Worm (Caenorhabditis elegans) whole organism, young adult: ENCODE results near the gene C25H3.1.

ENCODE experiments used
- B0336.3 ChIP-seq: fragments of 200-800 bp; sonication (Bioruptor generic); IDR thresholded peaks from 2 replicates; pipeline ENCODE4 v1.3.6; 2022; ENCODE audit warnings: missing genetic modification characterization, missing compliant biosample characterization
- D2030.7 ChIP-seq: fragments of 200-800 bp; sonication (Bioruptor generic); IDR thresholded peaks from 2 replicates; pipeline ENCODE4 v1.3.6; 2022; ENCODE audit warnings: missing genetic modification reagents, missing genetic modification characterization, missing compliant biosample characterization
- F23B12.7 ChIP-seq: sonication (generic microtip); optimal IDR thresholded peaks from 2 replicates; lab custom pipeline; 2017; ENCODE audit warnings: missing genetic modification characterization, mild to moderate bottlenecking, missing compliant biosample characterization, antibody characterized with exemption, moderate library complexity; ENCODE audit not compliant: insufficient read depth
- F33H1.4 ChIP-seq: fragments of 200-800 bp; sonication (Bioruptor generic); IDR thresholded peaks from 2 replicates; pipeline ENCODE4 v1.3.6; 2022; ENCODE audit warnings: missing genetic modification reagents, missing genetic modification characterization, missing compliant biosample characterization
- F52B5.7 ChIP-seq: sonication (generic microtip); optimal IDR thresholded peaks from 2 replicates; lab custom pipeline; 2016; ENCODE audit warnings: mild to moderate bottlenecking, missing genetic modification characterization, missing compliant biosample characterization
- F57A8.1 ChIP-seq: fragments of 200-800 bp; sonication (Bioruptor generic); optimal IDR thresholded peaks from 2 replicates; lab custom pipeline; 2018; ENCODE audit warnings: mild to moderate bottlenecking, missing genetic modification characterization, moderate library complexity, missing compliant biosample characterization
- F57C9.4 ChIP-seq: sonication (generic microtip); optimal IDR thresholded peaks from 2 replicates; lab custom pipeline; 2017; ENCODE audit warnings: mild to moderate bottlenecking, missing genetic modification characterization, missing compliant biosample characterization
- T07F8.4 ChIP-seq: sonication (generic microtip); optimal IDR thresholded peaks from 2 replicates; lab custom pipeline; 2016; ENCODE audit warnings: mild to moderate bottlenecking, missing genetic modification characterization, moderate library complexity, missing compliant biosample characterization
- T26A5.8 ChIP-seq: sonication (generic microtip); optimal IDR thresholded peaks from 2 replicates; lab custom pipeline; 2016; ENCODE audit warnings: missing genetic modification characterization, missing compliant biosample characterization
- Y56A3A.18 ChIP-seq: fragments of 200-800 bp; sonication (Bioruptor generic); IDR thresholded peaks from 2 replicates; pipeline ENCODE4 v1.3.6; 2022; ENCODE audit warnings: missing genetic modification reagents, missing genetic modification characterization, missing compliant biosample characterization
- Y79H2A.3 ChIP-seq: fragments of 200-800 bp; sonication (Bioruptor generic); conservative IDR thresholded peaks from 2 replicates; pipeline ENCODE4 v1.3.6; 2022; ENCODE audit warnings: missing genetic modification reagents, missing genetic modification characterization, missing compliant biosample characterization
- Y95B8A.8 ChIP-seq: fragments of 200-800 bp; sonication (Bioruptor generic); IDR thresholded peaks from 2 replicates; pipeline ENCODE4 v1.3.6; 2022; ENCODE audit warnings: missing genetic modification reagents, missing genetic modification characterization, missing compliant biosample characterization
- ama-1 ChIP-seq, 3 experiments: fragments of 150-350 bp in 1 of 3; sonication (generic microtip) in 2 of 3; optimal IDR thresholded peaks; 2 replicates each; lab custom pipeline; 2014 to 2018; ENCODE audit warnings: missing biosample characterization in 2 of 3, missing genetic modification characterization in 2 of 3, missing genetic modification reagents in 2 of 3
- aptf-2 ChIP-seq: fragments of 200-800 bp; sonication (Bioruptor generic); conservative IDR thresholded peaks from 2 replicates; pipeline ENCODE4 v1.3.6; 2022; ENCODE audit warnings: missing genetic modification reagents, missing genetic modification characterization, missing compliant biosample characterization
- atf-7 ChIP-seq: sonication (generic microtip); optimal IDR thresholded peaks from 2 replicates; lab custom pipeline; 2017; ENCODE audit warnings: mild to moderate bottlenecking, missing genetic modification characterization, missing compliant biosample characterization
- attf-3 ChIP-seq: fragments of 200-800 bp; sonication (Bioruptor generic); conservative IDR thresholded peaks from 2 replicates; pipeline ENCODE4 v1.3.6; 2022; ENCODE audit warnings: missing genetic modification reagents, missing genetic modification characterization, missing compliant biosample characterization
- attf-5 ChIP-seq: fragments of 200-800 bp; sonication (Bioruptor generic); optimal IDR thresholded peaks from 2 replicates; lab custom pipeline; 2018; ENCODE audit warnings: mild to moderate bottlenecking, missing genetic modification characterization, missing compliant biosample characterization
- bed-1 ChIP-seq: fragments of 200-800 bp; sonication (Bioruptor generic); IDR thresholded peaks from 2 replicates; pipeline ENCODE4 v1.3.6; 2022; ENCODE audit warnings: missing genetic modification reagents, missing genetic modification characterization, missing compliant biosample characterization
- cebp-1 ChIP-seq, 2 experiments: fragments of 200-800 bp in 1 of 2; sonication (Bioruptor generic) in 1 of 2; sonication (generic microtip) in 1 of 2; IDR thresholded peaks in 1 of 2; optimal IDR thresholded peaks in 1 of 2; 2 replicates each; pipeline versions ENCODE4 v1.3.6 to Lab custom; 2017 to 2022; ENCODE audit warnings: missing compliant biosample characterization in 2 of 2, missing genetic modification characterization in 2 of 2, mild to moderate bottlenecking in 1 of 2, missing genetic modification reagents in 1 of 2, moderate library complexity in 1 of 2
- ceh-79 ChIP-seq: sonication (generic microtip); optimal IDR thresholded peaks from 2 replicates; lab custom pipeline; 2017; ENCODE audit warnings: mild to moderate bottlenecking, missing genetic modification characterization, missing compliant biosample characterization
- chd-7 ChIP-seq: sonication (generic microtip); optimal IDR thresholded peaks from 2 replicates; lab custom pipeline; 2016; ENCODE audit warnings: mild to moderate bottlenecking, missing genetic modification characterization, moderate library complexity, missing compliant biosample characterization
- dpl-1 ChIP-seq: fragments of 150-350 bp; optimal IDR thresholded peaks from 2 replicates; lab custom pipeline; 2014; ENCODE audit warnings: missing biosample characterization, missing genetic modification reagents, missing genetic modification characterization
- ekl-4 ChIP-seq: fragments of 200-800 bp; sonication (Bioruptor generic); IDR thresholded peaks from 2 replicates; pipeline ENCODE4 v1.3.6; 2022; ENCODE audit warnings: missing genetic modification reagents, missing genetic modification characterization, missing compliant biosample characterization
- hsf-1 ChIP-seq: fragments of 200-800 bp; sonication (Bioruptor generic); IDR thresholded peaks from 2 replicates; pipeline ENCODE4 v1.3.6; 2022; ENCODE audit warnings: missing genetic modification reagents, missing genetic modification characterization, missing compliant biosample characterization
- lag-1 ChIP-seq: fragments of 200-800 bp; sonication (Bioruptor generic); IDR thresholded peaks from 2 replicates; pipeline ENCODE4 v1.3.6; 2022; ENCODE audit warnings: missing genetic modification reagents, missing genetic modification characterization, missing compliant biosample characterization
- lin-26 ChIP-seq: fragments of 200-800 bp; sonication (Bioruptor generic); IDR thresholded peaks from 2 replicates; pipeline ENCODE4 v1.3.6; 2022; ENCODE audit warnings: missing genetic modification reagents, missing genetic modification characterization, missing compliant biosample characterization
- madf-6 ChIP-seq: fragments of 200-800 bp; sonication (Bioruptor generic); IDR thresholded peaks from 2 replicates; pipeline ENCODE4 v1.3.6; 2022; ENCODE audit warnings: missing genetic modification reagents, missing genetic modification characterization, missing compliant biosample characterization
- madf-8 ChIP-seq: fragments of 200-800 bp; sonication (Bioruptor generic); conservative IDR thresholded peaks from 2 replicates; pipeline ENCODE4 v1.3.6; 2022; ENCODE audit warnings: missing genetic modification reagents, missing genetic modification characterization, missing compliant biosample characterization
- mes-4 ChIP-seq: sonication (generic microtip); optimal IDR thresholded peaks from 2 replicates; lab custom pipeline; 2016; ENCODE audit warnings: missing genotype, missing genetic modification characterization, missing compliant biosample characterization
- nhr-80 ChIP-seq: sonication (generic microtip); optimal IDR thresholded peaks from 2 replicates; lab custom pipeline; 2016; ENCODE audit warnings: missing genetic modification characterization, missing compliant biosample characterization
- nhr-90 ChIP-seq: sonication (generic microtip); optimal IDR thresholded peaks from 2 replicates; lab custom pipeline; 2016; ENCODE audit warnings: missing genotype, mild to moderate bottlenecking, missing genetic modification characterization, missing compliant biosample characterization
- rcor-1 ChIP-seq: fragments of 200-800 bp; sonication (Bioruptor generic); IDR thresholded peaks from 2 replicates; pipeline ENCODE4 v1.3.6; 2022; ENCODE audit warnings: missing genetic modification reagents, missing genetic modification characterization, missing compliant biosample characterization
- rec-8 ChIP-seq, 2 experiments: sonication (generic microtip); optimal IDR thresholded peaks; 2 replicates each; lab custom pipeline; 2016; ENCODE audit warnings: mild to moderate bottlenecking in 2 of 2, missing genetic modification characterization in 2 of 2, missing genetic modification reagents in 2 of 2, missing genotype in 2 of 2, missing biosample characterization in 1 of 2, missing compliant biosample characterization in 1 of 2, moderate library complexity in 1 of 2
- rpc-1 ChIP-seq, 2 experiments: fragments of 150-350 bp in 1 of 2; sonication (generic microtip) in 1 of 2; optimal IDR thresholded peaks; 2 replicates each; lab custom pipeline; 2014 to 2018; ENCODE audit warnings: missing biosample characterization in 1 of 2, missing genetic modification characterization in 1 of 2, missing genetic modification reagents in 1 of 2, missing genotype in 1 of 2
- snpc-1.1 ChIP-seq: sonication (generic microtip); optimal IDR thresholded peaks from 2 replicates; lab custom pipeline; 2017; ENCODE audit warnings: missing genetic modification characterization, mild to moderate bottlenecking, missing compliant biosample characterization, antibody characterized with exemption, moderate library complexity, missing genotype, missing genetic modification reagents; ENCODE audit not compliant: insufficient read depth
- snpc-1.3 ChIP-seq: sonication (generic microtip); optimal IDR thresholded peaks from 2 replicates; lab custom pipeline; 2017; ENCODE audit warnings: missing genetic modification characterization, mild to moderate bottlenecking, missing compliant biosample characterization, antibody characterized with exemption, moderate library complexity, missing genotype, missing genetic modification reagents; ENCODE audit not compliant: insufficient read depth
- snpc-4 ChIP-seq, 5 experiments: fragments of 150-350 bp in 1 of 5; sonication (generic microtip) in 4 of 5; optimal IDR thresholded peaks; 2 replicates each; lab custom pipeline; 2014 to 2018; ENCODE audit warnings: missing genetic modification characterization in 5 of 5, missing biosample characterization in 3 of 5, antibody characterized with exemption in 2 of 5, mild to moderate bottlenecking in 2 of 5, missing compliant biosample characterization in 2 of 5, missing genotype in 2 of 5, moderate library complexity in 2 of 5, missing genetic modification reagents in 1 of 5
- tbp1 ChIP-seq: fragments of 200-800 bp; sonication (Bioruptor generic); optimal IDR thresholded peaks from 2 replicates; lab custom pipeline; 2018; ENCODE audit warnings: mild to moderate bottlenecking, missing genetic modification characterization, missing compliant biosample characterization
- tlf-1 ChIP-seq: fragments of 200-800 bp; sonication (Bioruptor generic); optimal IDR thresholded peaks from 2 replicates; lab custom pipeline; 2018; ENCODE audit warnings: mild to moderate bottlenecking, missing genetic modification characterization, missing compliant biosample characterization
- xnd-1 ChIP-seq: sonication (generic microtip); optimal IDR thresholded peaks from 2 replicates; lab custom pipeline; 2016; ENCODE audit warnings: missing genotype, missing genetic modification reagents, missing genetic modification characterization, missing compliant biosample characterization
- ztf-26 ChIP-seq: sonication (generic microtip); optimal IDR thresholded peaks from 2 replicates; lab custom pipeline; 2017; ENCODE audit warnings: missing genetic modification characterization, missing compliant biosample characterization
- ztf-6 ChIP-seq: fragments of 200-800 bp; sonication (Bioruptor generic); IDR thresholded peaks from 2 replicates; pipeline ENCODE4 v1.3.6; 2022; ENCODE audit warnings: missing genetic modification reagents, missing genetic modification characterization, missing compliant biosample characterization

Gene C25H3.1

ce11 chrII:5698254-5698653 lies 617 bp upstream of the C25H3.1 start:
- TF ChIP-seq lin-26 (GFP tag; lab: Robert Waterston, UW) (peak; percentile 51; the same call in 1 of the 2 replicates), atf-7 (tag; lab: Kevin White, UChicago) (peak; percentile 41), chd-7 (tag; lab: Kevin White, UChicago) (peak; percentile 33), T07F8.4 (tag; lab: Kevin White, UChicago) (no peak), tlf-1 (GFP tag; lab: Kevin White, UChicago) (peak; percentile 25), ztf-26 (tag; lab: Kevin White, UChicago) (peak; percentile 11), tbp1 (peak; percentile 29), dpl-1 (GFP tag; lab: Kevin White, UChicago) (no peak), nhr-80 (tag; lab: Kevin White, UChicago) (peak; percentile 58), attf-5 (GFP tag; lab: Kevin White, UChicago) (peak; percentile 37), snpc-4 (GFP tag; optimal IDR thresholded peaks at IDR 0.05; lab: Kevin White, UChicago) (no peak), snpc-4 (tag; optimal IDR thresholded peaks at IDR 0.05; lab: Kevin White, UChicago) (peak in 2 of 4 experiments; percentile 21 to 64), cebp-1 (GFP tag; IDR thresholded peaks at IDR 0.05; lab: Robert Waterston, UW) (no peak), cebp-1 (tag; optimal IDR thresholded peaks at IDR 0.05; lab: Kevin White, UChicago) (peak; percentile 52), Y95B8A.8 (no peak), B0336.3 (GFP tag; lab: Robert Waterston, UW) (0 out of 2 replicates have a peak, but pooled peaks have one; percentile 20)
- TF ChIP-seq, all 124 proteins: peak for 11

- TF ChIP-seq xnd-1 (tag; lab: Kevin White, UChicago) (peak; percentile 32), Y95B8A.8 (no peak), snpc-1.1 (tag; lab: Kevin White, UChicago) (peak; percentile 98), rec-8 (tag; optimal IDR thresholded peaks at IDR 0.05; lab: Kevin White, UChicago) (peak in 1 of 2 experiments; percentile 3), Y79H2A.3 (GFP tag; lab: Robert Waterston, UW) (no peak), Y56A3A.18 (GFP tag; lab: Robert Waterston, UW) (peak; percentile 62), lin-26 (GFP tag; lab: Robert Waterston, UW) (no peak), T26A5.8 (tag; lab: Kevin White, UChicago) (no peak), mes-4 (tag; lab: Kevin White, UChicago) (no peak), F57C9.4 (no peak), B0336.3 (GFP tag; lab: Robert Waterston, UW) (peak; percentile 60; the same call in 1 of the 2 replicates), madf-6 (GFP tag; lab: Robert Waterston, UW) (peak; percentile 63), rpc-1 (optimal IDR thresholded peaks at IDR 0.05; lab: Kevin White, UChicago) (no peak), rpc-1 (tag; optimal IDR thresholded peaks at IDR 0.05; lab: Kevin White, UChicago) (peak; percentile 4), F33H1.4 (GFP tag; lab: Robert Waterston, UW) (peak; percentile 49; the same call in 1 of the 2 replicates), ekl-4 (GFP tag; lab: Robert Waterston, UW) (peak; percentile 47; the same call in 1 of the 2 replicates), aptf-2 (GFP tag; lab: Robert Waterston, UW) (no peak), dpl-1 (GFP tag; lab: Kevin White, UChicago) (no peak), snpc-1.3 (tag; lab: Kevin White, UChicago) (peak; percentile 78), attf-5 (GFP tag; lab: Kevin White, UChicago) (no peak), hsf-1 (GFP tag; lab: Robert Waterston, UW) (0 out of 2 replicates have a peak, but pooled peaks have one; percentile 20), bed-1 (GFP tag; lab: Robert Waterston, UW) (no peak), F57A8.1 (GFP tag; lab: Kevin White, UChicago) (no peak), F52B5.7 (no peak), F23B12.7 (tag; lab: Kevin White, UChicago) (peak; percentile 39), rcor-1 (GFP tag; lab: Robert Waterston, UW) (peak; percentile 48; the same call in 1 of the 2 replicates), ztf-6 (no peak), D2030.7 (GFP tag; lab: Robert Waterston, UW) (peak; percentile 81), madf-8 (GFP tag; lab: Robert Waterston, UW) (peak; percentile 34; the same call in 1 of the 2 replicates), nhr-90 (tag; lab: Kevin White, UChicago) (no peak), attf-3 (GFP tag; lab: Robert Waterston, UW) (no peak), cebp-1 (GFP tag; IDR thresholded peaks at IDR 0.05; lab: Robert Waterston, UW) (no peak), cebp-1 (tag; optimal IDR thresholded peaks at IDR 0.05; lab: Kevin White, UChicago) (peak; percentile 50), ceh-79 (tag; lab: Kevin White, UChicago) (no peak), snpc-4 (GFP tag; optimal IDR thresholded peaks at IDR 0.05; lab: Kevin White, UChicago) (peak; percentile 97), snpc-4 (tag; optimal IDR thresholded peaks at IDR 0.05; lab: Kevin White, UChicago) (peak; percentile 98 to 99 (median 98)), lag-1 (GFP tag; lab: Robert Waterston, UW) (no peak), ama-1 (optimal IDR thresholded peaks at IDR 0.05; lab: Kevin White, UChicago) (peak; percentile 86), ama-1 (GFP tag; optimal IDR thresholded peaks at IDR 0.05; lab: Kevin White, UChicago) (no peak)
These were observed 2.6 kb downstream of the C25H3.1 start for ce11 chrII:5701485-5701884.
